Fruit fly (Drosophila melanogaster) whole organism, embryonic: ENCODE results near the gene Or7a.

ENCODE experiments used
- B-H1 ChIP-seq: fragments of 200-800 bp; sonication (Bioruptor generic); IDR thresholded peaks from 3 replicates; pipeline ENCODE4 v1.3.6; 2022; ENCODE audit warnings: missing biosample characterization, missing genetic modification characterization
- B-H2 ChIP-seq: fragments of 200-800 bp; sonication (Bioruptor generic); optimal IDR thresholded peaks from 2 replicates; lab custom pipeline; 2018; ENCODE audit warnings: missing biosample characterization, mild to moderate bottlenecking, missing genetic modification characterization
- CG10147 ChIP-seq: fragments of 200-800 bp; sonication (Bioruptor generic); optimal IDR thresholded peaks from 2 replicates; lab custom pipeline; 2019; ENCODE audit warnings: missing biosample characterization, mild to moderate bottlenecking, missing genetic modification characterization, moderate library complexity
- CG11504 ChIP-seq: fragments of 200-800 bp; sonication (Bioruptor generic); optimal IDR thresholded peaks from 3 replicates; lab custom pipeline; 2019; ENCODE audit warnings: missing biosample characterization, mild to moderate bottlenecking, missing genetic modification characterization, moderate library complexity
- CG12942 ChIP-seq: fragments of 200-800 bp; sonication (Bioruptor generic); optimal IDR thresholded peaks from 3 replicates; lab custom pipeline; 2016; ENCODE audit warnings: missing biosample characterization, missing genetic modification characterization
- CG13123 ChIP-seq: fragments of 200-800 bp; sonication (Bioruptor generic); optimal IDR thresholded peaks from 2 replicates; lab custom pipeline; 2016; ENCODE audit warnings: missing biosample characterization, missing genetic modification characterization
- CG13424 ChIP-seq: fragments of 200-800 bp; sonication (Bioruptor generic); optimal IDR thresholded peaks from 2 replicates; lab custom pipeline; 2019; ENCODE audit warnings: missing biosample characterization, mild to moderate bottlenecking, missing genetic modification characterization, moderate library complexity
- CG1603 ChIP-seq: fragments of 200-800 bp; sonication (Bioruptor generic); optimal IDR thresholded peaks from 2 replicates; lab custom pipeline; 2019; ENCODE audit warnings: missing biosample characterization, mild to moderate bottlenecking, missing genetic modification characterization, moderate library complexity
- CG16815 ChIP-seq: fragments of 200-800 bp; sonication (Bioruptor generic); optimal IDR thresholded peaks from 3 replicates; lab custom pipeline; 2017; ENCODE audit warnings: missing biosample characterization, mild to moderate bottlenecking, missing genetic modification characterization
- CG17186 ChIP-seq: fragments of 200-800 bp; sonication (Bioruptor generic); optimal IDR thresholded peaks from 3 replicates; lab custom pipeline; 2017; ENCODE audit warnings: missing biosample characterization, missing genetic modification reagents, missing genetic modification characterization
- CG1792 ChIP-seq: fragments of 200-800 bp; sonication (Bioruptor generic); optimal IDR thresholded peaks from 2 replicates; lab custom pipeline; 2016; ENCODE audit warnings: missing biosample characterization, missing genetic modification characterization
- CG1832 ChIP-seq: fragments of 200-800 bp; sonication (Bioruptor generic); optimal IDR thresholded peaks from 2 replicates; lab custom pipeline; 2017; ENCODE audit warnings: missing biosample characterization, mild to moderate bottlenecking, missing genetic modification characterization, inconsistent platforms
- CG2678 ChIP-seq: fragments of 200-800 bp; sonication (Bioruptor generic); optimal IDR thresholded peaks from 3 replicates; lab custom pipeline; 2019; ENCODE audit warnings: missing biosample characterization, mild to moderate bottlenecking, missing genetic modification characterization, moderate library complexity
- CG2889 ChIP-seq: fragments of 200-800 bp; sonication (Bioruptor generic); IDR thresholded peaks from 3 replicates; pipeline ENCODE4 v1.3.6; 2022; ENCODE audit warnings: missing biosample characterization, missing genetic modification characterization
- CG30431 ChIP-seq: fragments of 200-800 bp; sonication (Bioruptor generic); optimal IDR thresholded peaks from 2 replicates; lab custom pipeline; 2017; ENCODE audit warnings: missing biosample characterization, missing genetic modification characterization
- CG31224 ChIP-seq: fragments of 200-800 bp; sonication (Bioruptor generic); IDR thresholded peaks from 2 replicates; pipeline ENCODE4 v1.3.6; 2022; ENCODE audit warnings: missing biosample characterization, missing genetic modification characterization
- CG4617 ChIP-seq: fragments of 200-800 bp; sonication (Bioruptor generic); optimal IDR thresholded peaks from 3 replicates; lab custom pipeline; 2016; ENCODE audit warnings: missing biosample characterization, missing genetic modification characterization, borderline replicate concordance
- CG6175 ChIP-seq: fragments of 200-800 bp; sonication (Bioruptor generic); IDR thresholded peaks from 3 replicates; pipeline ENCODE4 v1.3.6; 2022; ENCODE audit warnings: missing biosample characterization, missing genetic modification characterization
- CG6689 ChIP-seq: fragments of 200-800 bp; sonication (Bioruptor generic); IDR thresholded peaks from 2 replicates; pipeline ENCODE4 v1.3.6; 2022; ENCODE audit warnings: missing biosample characterization, missing genetic modification characterization
- CG6791 ChIP-seq: fragments of 200-800 bp; sonication (Bioruptor generic); IDR thresholded peaks from 3 replicates; pipeline ENCODE4 v1.3.6; 2022; ENCODE audit warnings: missing biosample characterization, missing genetic modification characterization; ENCODE audit not compliant: partially characterized antibody
- CG7357 ChIP-seq: fragments of 200-800 bp; sonication (Bioruptor generic); IDR thresholded peaks from 3 replicates; pipeline ENCODE4 v1.3.6; 2022; ENCODE audit warnings: missing biosample characterization, missing genetic modification characterization
- CG9437 ChIP-seq: fragments of 200-800 bp; sonication (Bioruptor generic); optimal IDR thresholded peaks from 2 replicates; lab custom pipeline; 2018; ENCODE audit warnings: missing biosample characterization, mild to moderate bottlenecking, missing genetic modification characterization
- CG9727 ChIP-seq: fragments of 200-800 bp; sonication (Bioruptor generic); optimal IDR thresholded peaks from 3 replicates; lab custom pipeline; 2017; ENCODE audit warnings: missing biosample characterization, mild to moderate bottlenecking, missing genetic modification characterization
- CG9797 ChIP-seq: fragments of 200-800 bp; sonication (Bioruptor generic); optimal IDR thresholded peaks from 3 replicates; lab custom pipeline; 2018; ENCODE audit warnings: missing biosample characterization, mild to moderate bottlenecking, missing genetic modification characterization
- CG9932 ChIP-seq: fragments of 200-800 bp; sonication (Bioruptor generic); IDR thresholded peaks from 2 replicates; pipeline ENCODE4 v1.3.6; 2022; ENCODE audit warnings: missing biosample characterization, missing genetic modification characterization
- Dfd ChIP-seq, 2 experiments: fragments of >200 bp; optimal IDR thresholded peaks; 2 replicates each; lab custom pipeline; 2017; ENCODE audit warnings: missing biosample characterization in 2 of 2, missing genetic modification characterization in 2 of 2
- Dip2 ChIP-seq: fragments of 200-800 bp; sonication (Bioruptor generic); IDR thresholded peaks from 2 replicates; pipeline ENCODE4 v1.3.6; 2022; ENCODE audit warnings: missing biosample characterization, missing genetic modification characterization
- Doc3 ChIP-seq: fragments of 200-800 bp; sonication (Bioruptor generic); IDR thresholded peaks from 3 replicates; pipeline ENCODE4 v1.3.6; 2022; ENCODE audit warnings: missing biosample characterization, missing genetic modification characterization; ENCODE audit not compliant: partially characterized antibody
- Ets65A ChIP-seq: fragments of 200-800 bp; sonication (Bioruptor generic); peaks from one replicate; lab custom pipeline; 2016; ENCODE audit warnings: missing biosample characterization, missing genetic modification characterization
- HmgD ChIP-seq: fragments of 200-800 bp; sonication (Bioruptor generic); optimal IDR thresholded peaks from 3 replicates; lab custom pipeline; 2016; ENCODE audit warnings: missing biosample characterization, missing genetic modification characterization
- HmgZ ChIP-seq: fragments of 200-800 bp; sonication (Bioruptor generic); optimal IDR thresholded peaks from 2 replicates; lab custom pipeline; 2018; ENCODE audit warnings: missing biosample characterization, mild to moderate bottlenecking, missing genetic modification characterization
- Hr3 ChIP-seq: fragments of 200-800 bp; sonication (Bioruptor generic); optimal IDR thresholded peaks from 3 replicates; lab custom pipeline; 2016; ENCODE audit warnings: missing biosample characterization, missing genetic modification characterization
- NK7.1 ChIP-seq: fragments of 200-800 bp; sonication (Bioruptor generic); optimal IDR thresholded peaks from 3 replicates; lab custom pipeline; 2016; ENCODE audit warnings: missing biosample characterization, missing genetic modification characterization
- Nf-YC ChIP-seq: fragments of 200-800 bp; optimal IDR thresholded peaks from 3 replicates; lab custom pipeline; 2019; ENCODE audit warnings: missing biosample characterization, mild to moderate bottlenecking, missing genetic modification characterization, moderate library complexity
- PHDP ChIP-seq: fragments of 200-800 bp; sonication (Bioruptor generic); optimal IDR thresholded peaks from 3 replicates; lab custom pipeline; 2018; ENCODE audit warnings: missing biosample characterization, mild to moderate bottlenecking, missing genetic modification characterization, moderate library complexity
- Sry-δ ChIP-seq: fragments of 200-800 bp; sonication (Bioruptor generic); optimal IDR thresholded peaks from 2 replicates; lab custom pipeline; 2016; ENCODE audit warnings: missing biosample characterization, missing genetic modification characterization
- al ChIP-seq: fragments of 200-800 bp; sonication (Bioruptor generic); IDR thresholded peaks from 2 replicates; pipeline ENCODE4 v1.3.6; 2022; ENCODE audit warnings: missing biosample characterization, missing genetic modification characterization
- caup ChIP-seq: fragments of 200-800 bp; sonication (Bioruptor generic); optimal IDR thresholded peaks from 3 replicates; lab custom pipeline; 2017; ENCODE audit warnings: missing biosample characterization, mild to moderate bottlenecking, missing genetic modification characterization, moderate library complexity; ENCODE audit not compliant: severe bottlenecking
- crol ChIP-seq: fragments of 200-800 bp; sonication (Bioruptor generic); IDR thresholded peaks from 2 replicates; pipeline ENCODE4 v1.3.6; 2022; ENCODE audit warnings: missing biosample characterization, missing genetic modification characterization
- cwo ChIP-seq: fragments of 200-800 bp; sonication (Bioruptor generic); optimal IDR thresholded peaks from 3 replicates; lab custom pipeline; 2017; ENCODE audit warnings: missing biosample characterization, missing genetic modification characterization, mild to moderate bottlenecking, moderate library complexity, missing genetic modification reagents
- dan ChIP-seq: fragments of 200-800 bp; sonication (Bioruptor generic); IDR thresholded peaks from 2 replicates; pipeline ENCODE4 v1.3.6; 2022; ENCODE audit warnings: missing biosample characterization, missing genetic modification characterization
- disco-r ChIP-seq: fragments of 200-800 bp; sonication (Bioruptor generic); optimal IDR thresholded peaks from 2 replicates; lab custom pipeline; 2016; ENCODE audit warnings: missing biosample characterization, missing genetic modification characterization
- fd3F ChIP-seq: fragments of 200-800 bp; sonication (Bioruptor generic); optimal IDR thresholded peaks from 2 replicates; lab custom pipeline; 2018; ENCODE audit warnings: missing biosample characterization, mild to moderate bottlenecking, missing genetic modification characterization, moderate library complexity
- gcm2 ChIP-seq: fragments of 200-800 bp; sonication (Bioruptor generic); optimal IDR thresholded peaks from 2 replicates; lab custom pipeline; 2016; ENCODE audit warnings: missing biosample characterization, missing genetic modification characterization
- kay ChIP-seq: fragments of 200-800 bp; sonication (Bioruptor generic); optimal IDR thresholded peaks from 2 replicates; lab custom pipeline; 2016; ENCODE audit warnings: missing biosample characterization, missing genetic modification characterization
- knrl ChIP-seq: fragments of 200-800 bp; sonication (Bioruptor generic); IDR thresholded peaks from 3 replicates; pipeline ENCODE4 v1.3.6; 2022; ENCODE audit warnings: missing biosample characterization, missing genetic modification characterization; ENCODE audit not compliant: partially characterized antibody
- odd ChIP-seq: fragments of 200-800 bp; sonication (Bioruptor generic); optimal IDR thresholded peaks from 2 replicates; lab custom pipeline; 2017; ENCODE audit warnings: missing biosample characterization, mild to moderate bottlenecking, missing genetic modification characterization
- salm ChIP-seq: fragments of 200-800 bp; sonication (Bioruptor generic); optimal IDR thresholded peaks from 2 replicates; lab custom pipeline; 2018; ENCODE audit warnings: missing biosample characterization, mild to moderate bottlenecking, missing genetic modification characterization
- scrt ChIP-seq: fragments of 200-800 bp; sonication (Bioruptor generic); optimal IDR thresholded peaks from 2 replicates; lab custom pipeline; 2018; ENCODE audit warnings: missing biosample characterization, mild to moderate bottlenecking, missing genetic modification characterization, moderate library complexity
- trem ChIP-seq: fragments of 200-800 bp; optimal IDR thresholded peaks from 3 replicates; lab custom pipeline; 2019; ENCODE audit warnings: missing biosample characterization, mild to moderate bottlenecking, missing genetic modification characterization, moderate library complexity
- zen ChIP-seq: fragments of 200-800 bp; sonication (Bioruptor generic); optimal IDR thresholded peaks from 3 replicates; lab custom pipeline; 2018; ENCODE audit warnings: missing biosample characterization, mild to moderate bottlenecking, missing genetic modification characterization, moderate library complexity
- zen2 ChIP-seq: fragments of 200-800 bp; sonication (Bioruptor generic); IDR thresholded peaks from 3 replicates; pipeline ENCODE4 v1.3.6; 2022; ENCODE audit warnings: missing biosample characterization, missing genetic modification characterization; ENCODE audit not compliant: partially characterized antibody

Gene Or7a

dm6 chrX:8196157-8196526 lies 30.6 kb upstream of the Or7a start (continued):
- TF ChIP-seq CG13424 (tag; lab: Kevin White, UChicago) (peak; percentile 40), Dfd (GFP tag; optimal IDR thresholded peaks at IDR 0.05; lab: Kevin White, UChicago) (no peak), dan (no peak), Nf-YC (no peak), CG30431 (GFP tag; lab: Kevin White, UChicago) (no peak), CG1832 (no peak), zen2 (GFP tag; lab: Robert Waterston, UW) (no peak), Ets65A (GFP tag; lab: Kevin White, UChicago) (no peak), fd3F (GFP tag; lab: Kevin White, UChicago) (peak; percentile 12), knrl (GFP tag; lab: Robert Waterston, UW) (no peak), B-H1 (GFP tag; lab: Robert Waterston, UW) (no peak), CG10147 (GFP tag; lab: Kevin White, UChicago) (no peak), CG6791 (GFP tag; lab: Robert Waterston, UW) (no peak), CG6175 (no peak), scrt (no peak), odd (GFP tag; lab: Kevin White, UChicago) (no peak), Hr3 (GFP tag; lab: Kevin White, UChicago) (no peak), caup (GFP tag; lab: Kevin White, UChicago) (no peak), CG9932 (GFP tag; lab: Robert Waterston, UW) (no peak), al (no peak), trem (no peak), CG1603 (tag; lab: Kevin White, UChicago) (no peak), CG16815 (peak; percentile 2), CG17186 (GFP tag; lab: Kevin White, UChicago) (no peak), Sry-δ (GFP tag; lab: Kevin White, UChicago) (no peak), CG12942 (GFP tag; lab: Kevin White, UChicago) (no peak), CG7357 (GFP tag; lab: Robert Waterston, UW) (no peak), salm (tag; lab: Kevin White, UChicago) (no peak), PHDP (tag; lab: Kevin White, UChicago) (no peak), CG9727 (GFP tag; lab: Kevin White, UChicago) (peak; percentile 9), CG4617 (GFP tag; lab: Kevin White, UChicago) (no peak), CG9797 (GFP tag; lab: Kevin White, UChicago) (no peak), CG2889 (GFP tag; lab: Robert Waterston, UW) (no peak), HmgD (no peak), crol (GFP tag; lab: Robert Waterston, UW) (no peak), CG9437 (GFP tag; lab: Kevin White, UChicago) (peak; percentile 44), CG11504 (peak; percentile 24), CG6689 (GFP tag; lab: Robert Waterston, UW) (no peak), gcm2 (no peak), CG2678 (peak; percentile 34), HmgZ (tag; lab: Kevin White, UChicago) (no peak), CG13123 (no peak), disco-r (GFP tag; lab: Kevin White, UChicago) (no peak), Dip2 (GFP tag; lab: Robert Waterston, UW) (no peak), Doc3 (GFP tag; lab: Robert Waterston, UW) (no peak), CG1792 (GFP tag; lab: Kevin White, UChicago) (no peak), cwo (no peak), zen (tag; lab: Kevin White, UChicago) (no peak), B-H2 (GFP tag; lab: Kevin White, UChicago) (no peak), kay (GFP tag; lab: Kevin White, UChicago) (no peak), CG31224 (GFP tag; lab: Robert Waterston, UW) (no peak), NK7.1 (GFP tag; lab: Kevin White, UChicago) (no peak)
